Fruit fly (Drosophila melanogaster): Measurements from ENCODE around the gene CG17108.

- no peak for TF ChIP-seq Myc (optimal IDR thresholded peaks at IDR 0.05)
- no peak for TF ChIP-seq psq (optimal IDR thresholded peaks at IDR 0.05)
Measured at dm6 chr2L:10729955-10730354, 36.1 kb upstream of the CG17108 start, which contains the start of gene CG17118.

Measured in Kc167 (cell line).